Worm (Caenorhabditis elegans) whole organism, L4 larva: ENCODE results near the gene F59A1.6.

Source experiments
- D1046.2 ChIP-seq: fragments of 200-800 bp; sonication (Bioruptor generic); IDR thresholded peaks from 2 replicates; pipeline ENCODE4 v1.3.6; 2022; ENCODE audit warnings: missing genetic modification characterization, missing compliant biosample characterization
- F37D6.2 ChIP-seq: sonication (generic microtip); optimal IDR thresholded peaks from 2 replicates; lab custom pipeline; 2016; ENCODE audit warnings: mild to moderate bottlenecking, missing genetic modification characterization, missing compliant biosample characterization
- F49E8.2 ChIP-seq: sonication (generic microtip); optimal IDR thresholded peaks from 2 replicates; lab custom pipeline; 2016; ENCODE audit warnings: missing compliant biosample characterization, mild to moderate bottlenecking, missing genetic modification characterization, borderline replicate concordance
- R02D3.7 ChIP-seq: fragments of 150-350 bp; sonication (generic microtip); optimal IDR thresholded peaks from 3 replicates; lab custom pipeline; 2014; ENCODE audit warnings: missing biosample characterization, missing genetic modification characterization
- T20F7.1 ChIP-seq: fragments of 200-800 bp; sonication (Bioruptor generic); optimal IDR thresholded peaks from 2 replicates; lab custom pipeline; 2018; ENCODE audit warnings: mild to moderate bottlenecking, missing genetic modification characterization, missing compliant biosample characterization
- Y105C5A.15 ChIP-seq: fragments of 200-800 bp; sonication (Bioruptor generic); IDR thresholded peaks from 2 replicates; pipeline ENCODE4 v1.3.6; 2022; ENCODE audit warnings: missing genetic modification characterization, missing compliant biosample characterization
- Y48G9A.11 ChIP-seq: fragments of 200-800 bp; sonication (Bioruptor generic); IDR thresholded peaks from 2 replicates; pipeline ENCODE4 v1.3.6; 2022; ENCODE audit warnings: missing genetic modification reagents, missing genetic modification characterization, missing compliant biosample characterization
- Y5F2A.4 ChIP-seq: fragments of 200-800 bp; sonication (Bioruptor generic); optimal IDR thresholded peaks from 2 replicates; lab custom pipeline; 2018; ENCODE audit warnings: mild to moderate bottlenecking, missing genetic modification characterization, missing compliant biosample characterization
- ZK337.2 ChIP-seq: fragments of 200-800 bp; sonication (Bioruptor generic); IDR thresholded peaks from 2 replicates; pipeline ENCODE4 v1.3.6; 2022; ENCODE audit warnings: missing genetic modification reagents, missing genetic modification characterization, missing compliant biosample characterization
- ZK546.5 ChIP-seq, 2 experiments: sonication (generic microtip); optimal IDR thresholded peaks; 2 replicates each; lab custom pipeline; 2017; ENCODE audit warnings: missing biosample characterization in 2 of 2, missing genetic modification characterization in 2 of 2
- aha-1 ChIP-seq: fragments of 150-350 bp; peaks from one replicate; lab custom pipeline; 2014; ENCODE audit warnings: missing biosample characterization, missing genetic modification characterization
- attf-4 ChIP-seq: sonication (generic microtip); optimal IDR thresholded peaks from 3 replicates; lab custom pipeline; 2017; ENCODE audit warnings: missing biosample characterization, missing genetic modification characterization
- ceh-20 ChIP-seq: fragments of 200-800 bp; sonication (Bioruptor generic); IDR thresholded peaks from 2 replicates; pipeline ENCODE4 v1.3.6; 2022; ENCODE audit warnings: missing genetic modification reagents, missing genetic modification characterization, missing compliant biosample characterization
- ceh-32 ChIP-seq: sonication (generic microtip); optimal IDR thresholded peaks from 2 replicates; lab custom pipeline; 2016; ENCODE audit warnings: mild to moderate bottlenecking, missing genetic modification characterization, missing compliant biosample characterization; ENCODE audit not compliant: poor library complexity
- daf-16 ChIP-seq, 3 experiments: sonication (generic microtip); optimal IDR thresholded peaks; 2 replicates each; lab custom pipeline; 2016 to 2017; ENCODE audit warnings: missing genetic modification characterization in 3 of 3, missing genetic modification reagents in 3 of 3, mild to moderate bottlenecking in 2 of 3, missing compliant biosample characterization in 2 of 3, missing biosample characterization in 1 of 3, moderate library complexity in 1 of 3
- daf-8 ChIP-seq: fragments of 200-800 bp; sonication (Bioruptor generic); IDR thresholded peaks from 2 replicates; pipeline ENCODE4 v1.3.6; 2022; ENCODE audit warnings: missing genetic modification characterization, missing compliant biosample characterization
- dmd-6 ChIP-seq: fragments of 200-800 bp; sonication (Bioruptor generic); IDR thresholded peaks from 2 replicates; pipeline ENCODE4 v1.3.6; 2022; ENCODE audit warnings: missing genetic modification reagents, missing genetic modification characterization, missing compliant biosample characterization
- dmd-8 ChIP-seq: fragments of 200-800 bp; sonication (Bioruptor generic); IDR thresholded peaks from 2 replicates; pipeline ENCODE4 v1.3.6; 2022; ENCODE audit warnings: missing genetic modification characterization, missing compliant biosample characterization
- dve-1 ChIP-seq: sonication (generic microtip); optimal IDR thresholded peaks from 2 replicates; lab custom pipeline; 2017; ENCODE audit warnings: antibody characterized with exemption, mild to moderate bottlenecking, missing genetic modification characterization, missing compliant biosample characterization; ENCODE audit not compliant: insufficient read depth
- egl-27 ChIP-seq: sonication (generic microtip); optimal IDR thresholded peaks from 3 replicates; lab custom pipeline; 2017; ENCODE audit warnings: missing biosample characterization, missing genetic modification reagents, missing genetic modification characterization
- egl-43 ChIP-seq: fragments of 200-800 bp; sonication (Bioruptor generic); IDR thresholded peaks from 2 replicates; pipeline ENCODE4 v1.3.6; 2022; ENCODE audit warnings: missing genetic modification reagents, missing genetic modification characterization, missing compliant biosample characterization
- hlh-11 ChIP-seq: fragments of 200-800 bp; sonication (Bioruptor generic); optimal IDR thresholded peaks from 2 replicates; lab custom pipeline; 2018; ENCODE audit warnings: mild to moderate bottlenecking, missing genetic modification characterization, missing compliant biosample characterization
- hmg-1.1 ChIP-seq: fragments of 200-800 bp; sonication (Bioruptor generic); IDR thresholded peaks from 2 replicates; pipeline ENCODE4 v1.3.6; 2022; ENCODE audit warnings: missing genetic modification reagents, missing genetic modification characterization, missing compliant biosample characterization
- jun-1 ChIP-seq: fragments of 150-350 bp; optimal IDR thresholded peaks from 2 replicates; lab custom pipeline; 2014; ENCODE audit warnings: missing biosample characterization, missing genetic modification reagents, missing genetic modification characterization
- lin-1 ChIP-seq: fragments of 200-800 bp; sonication (Bioruptor generic); IDR thresholded peaks from 2 replicates; pipeline ENCODE4 v1.3.6; 2022; ENCODE audit warnings: missing genetic modification reagents, missing genetic modification characterization, missing compliant biosample characterization
- lin-13 ChIP-seq: fragments of 150-350 bp; optimal IDR thresholded peaks from 2 replicates; lab custom pipeline; 2014; ENCODE audit warnings: missing biosample characterization, missing genetic modification reagents, missing genetic modification characterization
- lin-38 ChIP-seq: fragments of 200-800 bp; sonication (Bioruptor generic); IDR thresholded peaks from 2 replicates; pipeline ENCODE4 v1.3.6; 2022; ENCODE audit warnings: missing genetic modification reagents, missing genetic modification characterization, missing compliant biosample characterization
- lin-39 ChIP-seq: fragments of 150-350 bp; optimal IDR thresholded peaks from 2 replicates; lab custom pipeline; 2014; ENCODE audit warnings: missing biosample characterization, missing genetic modification reagents, missing genetic modification characterization
- madf-9 ChIP-seq: fragments of 200-800 bp; sonication (Bioruptor generic); conservative IDR thresholded peaks from 2 replicates; pipeline ENCODE4 v1.3.6; 2022; ENCODE audit warnings: missing genetic modification reagents, missing genetic modification characterization, missing compliant biosample characterization
- mes-2 ChIP-seq: sonication (generic microtip); optimal IDR thresholded peaks from 2 replicates; lab custom pipeline; 2016; ENCODE audit warnings: missing genotype, mild to moderate bottlenecking, missing genetic modification characterization, missing compliant biosample characterization; ENCODE audit not compliant: poor library complexity, severe bottlenecking
- mxl-2 ChIP-seq: fragments of 200-800 bp; sonication (Bioruptor generic); conservative IDR thresholded peaks from 2 replicates; pipeline ENCODE4 v1.3.6; 2022; ENCODE audit warnings: missing genetic modification reagents, missing genetic modification characterization, missing compliant biosample characterization
- mxl-3 ChIP-seq: fragments of 200-800 bp; sonication (Bioruptor generic); optimal IDR thresholded peaks from 2 replicates; lab custom pipeline; 2018; ENCODE audit warnings: mild to moderate bottlenecking, missing genetic modification characterization, missing compliant biosample characterization
- nhr-10 ChIP-seq: fragments of 150-350 bp; optimal IDR thresholded peaks from 2 replicates; lab custom pipeline; 2014; ENCODE audit warnings: missing biosample characterization, missing genetic modification characterization
- nhr-237 ChIP-seq: sonication (generic microtip); optimal IDR thresholded peaks from 2 replicates; lab custom pipeline; 2017; ENCODE audit warnings: missing biosample characterization, missing genetic modification characterization
- nhr-28 ChIP-seq: fragments of 150-350 bp; optimal IDR thresholded peaks from 2 replicates; lab custom pipeline; 2014; ENCODE audit warnings: missing biosample characterization, missing genetic modification characterization
- nhr-41 ChIP-seq: fragments of 200-800 bp; sonication (Bioruptor generic); IDR thresholded peaks from 2 replicates; pipeline ENCODE4 v1.3.6; 2022; ENCODE audit warnings: missing genetic modification reagents, missing genetic modification characterization, missing compliant biosample characterization
- nhr-42 ChIP-seq: fragments of 200-800 bp; sonication (Bioruptor generic); IDR thresholded peaks from 2 replicates; pipeline ENCODE4 v1.3.6; 2022; ENCODE audit warnings: missing genetic modification characterization, missing compliant biosample characterization
- nhr-48 ChIP-seq: sonication (generic microtip); optimal IDR thresholded peaks from 2 replicates; lab custom pipeline; 2016; ENCODE audit warnings: mild to moderate bottlenecking, missing genetic modification characterization, missing compliant biosample characterization
- nhr-6 ChIP-seq: fragments of 150-350 bp; optimal IDR thresholded peaks from 2 replicates; lab custom pipeline; 2014; ENCODE audit warnings: missing biosample characterization, missing genetic modification characterization
- nhr-76 ChIP-seq: fragments of 150-350 bp; optimal IDR thresholded peaks from 2 replicates; lab custom pipeline; 2014; ENCODE audit warnings: missing biosample characterization, missing genetic modification characterization
- nhr-77 ChIP-seq: fragments of 150-350 bp; optimal IDR thresholded peaks from 2 replicates; lab custom pipeline; 2014; ENCODE audit warnings: missing biosample characterization, missing genetic modification characterization
- php-3 ChIP-seq: fragments of 200-800 bp; sonication (Bioruptor generic); IDR thresholded peaks from 2 replicates; pipeline ENCODE4 v1.3.6; 2022; ENCODE audit warnings: missing genetic modification reagents, missing genetic modification characterization, missing compliant biosample characterization
- pqm-1 ChIP-seq: sonication (generic microtip); optimal IDR thresholded peaks from 2 replicates; lab custom pipeline; 2017; ENCODE audit warnings: missing biosample characterization, missing genetic modification characterization
- set-16 ChIP-seq: fragments of 200-800 bp; sonication (Bioruptor generic); IDR thresholded peaks from 2 replicates; pipeline ENCODE4 v1.3.6; 2022; ENCODE audit warnings: missing genetic modification reagents, missing genetic modification characterization, missing compliant biosample characterization
- tag-97 ChIP-seq: fragments of 200-800 bp; sonication (Bioruptor generic); IDR thresholded peaks from 2 replicates; pipeline ENCODE4 v1.3.6; 2022; ENCODE audit warnings: missing genetic modification characterization, missing compliant biosample characterization
- tra-1 ChIP-seq: fragments of 200-800 bp; sonication (Bioruptor generic); IDR thresholded peaks from 2 replicates; pipeline ENCODE4 v1.3.6; 2022; ENCODE audit warnings: missing genetic modification reagents, missing genetic modification characterization, missing compliant biosample characterization
- zag-1 ChIP-seq: fragments of 150-350 bp; optimal IDR thresholded peaks from 2 replicates; lab custom pipeline; 2014; ENCODE audit warnings: missing biosample characterization, missing genetic modification characterization
- zip-2 ChIP-seq: fragments of 150-350 bp; optimal IDR thresholded peaks from 2 replicates; lab custom pipeline; 2014; ENCODE audit warnings: missing biosample characterization, missing genetic modification characterization
- ztf-11 ChIP-seq: fragments of 150-350 bp; optimal IDR thresholded peaks from 2 replicates; lab custom pipeline; 2014; ENCODE audit warnings: missing biosample characterization, missing genetic modification characterization
- ztf-7 ChIP-seq: fragments of 150-350 bp; optimal IDR thresholded peaks from 2 replicates; lab custom pipeline; 2014; ENCODE audit warnings: missing biosample characterization, missing genetic modification characterization

Gene F59A1.6

ce11 chrV:17659228-17659627 lies 25.7 kb upstream of the F59A1.6 start, which contains the start of gene fbxa-108 (continued):
- TF ChIP-seq lin-1 (GFP tag; lab: Robert Waterston, UW), result peak; percentile 75
- TF ChIP-seq ztf-11 (tag; lab: Kevin White, UChicago), result no peak
- peak; percentile 43 for TF ChIP-seq mes-2 (tag; lab: Kevin White, UChicago)
- no peak for TF ChIP-seq D1046.2 (GFP tag; lab: Robert Waterston, UW)
- TF ChIP-seq daf-8, result no peak
- TF ChIP-seq ZK546.5 (tag; optimal IDR thresholded peaks at IDR 0.05; lab: Kevin White, UChicago), result no peak
- no peak for TF ChIP-seq zip-2
- TF ChIP-seq R02D3.7 (tag; lab: Kevin White, UChicago), result no peak
- no peak for TF ChIP-seq lin-39 (tag; lab: Kevin White, UChicago)
- no peak for TF ChIP-seq dmd-8 (GFP tag; lab: Robert Waterston, UW)
- TF ChIP-seq egl-43 (GFP tag; lab: Robert Waterston, UW), result no peak
- TF ChIP-seq aha-1 (tag; lab: Kevin White, UChicago), result peak; percentile 94
- peak; percentile 93 for TF ChIP-seq dve-1
- TF ChIP-seq nhr-28 (tag; lab: Kevin White, UChicago), result peak; percentile 94
- TF ChIP-seq F37D6.2 (tag; lab: Kevin White, UChicago), result no peak
- peak; percentile 91 for TF ChIP-seq nhr-48 (tag; lab: Kevin White, UChicago)
- TF ChIP-seq F49E8.2, result no peak
- TF ChIP-seq tag-97 (GFP tag; lab: Robert Waterston, UW), result no peak
- TF ChIP-seq nhr-10 (tag; lab: Kevin White, UChicago), result peak; percentile 48
- peak; percentile 90 for TF ChIP-seq nhr-77 (tag; lab: Kevin White, UChicago)
- peak; percentile 97 for TF ChIP-seq pqm-1
- peak; percentile 66 for TF ChIP-seq nhr-6 (tag; lab: Kevin White, UChicago)
- TF ChIP-seq nhr-41 (GFP tag; lab: Robert Waterston, UW), result no peak
- no peak for TF ChIP-seq T20F7.1
- TF ChIP-seq mxl-3, result peak; percentile 21
- TF ChIP-seq dmd-6 (GFP tag; lab: Robert Waterston, UW), result peak; percentile 97
- no peak for TF ChIP-seq nhr-76 (tag; lab: Kevin White, UChicago)
- peak; percentile 16 for TF ChIP-seq lin-13 (GFP tag; lab: Kevin White, UChicago)
- TF ChIP-seq jun-1, result peak; percentile 47
- no peak for TF ChIP-seq egl-27
- TF ChIP-seq ceh-20 (GFP tag; lab: Robert Waterston, UW), result no peak
- no peak for TF ChIP-seq lin-38 (GFP tag; lab: Robert Waterston, UW)
- TF ChIP-seq Y5F2A.4 (GFP tag; lab: Kevin White, UChicago), result no peak
- no peak for TF ChIP-seq zag-1
- TF ChIP-seq madf-9, result no peak
- TF ChIP-seq tra-1 (GFP tag; lab: Robert Waterston, UW), result peak; percentile 64; the same call in 1 of the 2 replicates
- TF ChIP-seq attf-4 (tag; lab: Kevin White, UChicago), result no peak
- TF ChIP-seq hlh-11 (tag; lab: Kevin White, UChicago), result peak; percentile 89
- TF ChIP-seq nhr-237 (tag; lab: Kevin White, UChicago), result no peak
- TF ChIP-seq Y105C5A.15 (GFP tag; lab: Robert Waterston, UW), result no peak

- peak; percentile 19 for TF ChIP-seq aha-1 (tag; lab: Kevin White, UChicago)
- TF ChIP-seq Y5F2A.4 (GFP tag; lab: Kevin White, UChicago), result no peak
- TF ChIP-seq set-16 (GFP tag; lab: Robert Waterston, UW), result peak; percentile 66
These were observed 24.9 kb upstream of the F59A1.6 start, which contains the start of gene dgat-2 for ce11 chrV:17660003-17660402. Gene dgat-2, plus strand, starts transcription at chrV:17660303.

DNA sequence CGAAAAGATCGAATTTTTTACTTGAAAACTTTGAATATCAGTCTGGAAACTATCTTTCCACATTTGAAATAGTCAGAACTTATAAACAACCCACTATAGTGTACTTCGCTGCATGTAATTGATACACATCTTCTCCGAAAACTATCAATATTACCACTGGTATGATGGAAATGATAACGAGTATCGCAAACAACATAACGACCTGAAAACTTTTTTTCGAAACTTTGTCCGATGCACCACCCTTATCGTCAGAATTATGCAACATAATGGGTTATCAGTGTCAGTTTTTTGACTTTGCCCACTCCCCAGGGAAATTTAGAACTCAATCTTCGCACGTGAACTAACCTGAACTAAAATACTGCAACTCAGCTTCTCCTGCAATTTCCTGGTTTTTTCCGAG lies 22.7 kb upstream of the F59A1.6 start:
- TF ChIP-seq daf-16 (GFP tag; optimal IDR thresholded peaks at IDR 0.05; lab: Kevin White, UChicago) (no peak), daf-16 (tag; optimal IDR thresholded peaks at IDR 0.05; lab: Kevin White, UChicago) (peak; percentile 92), Y48G9A.11 (no peak), php-3 (GFP tag; lab: Robert Waterston, UW) (peak; percentile 65; the same call in 1 of the 2 replicates), nhr-28 (tag; lab: Kevin White, UChicago) (peak; percentile 58), aha-1 (tag; lab: Kevin White, UChicago) (peak; percentile 40), mxl-2 (GFP tag; lab: Robert Waterston, UW) (no peak), ceh-32 (tag; lab: Kevin White, UChicago) (no peak), tra-1 (GFP tag; lab: Robert Waterston, UW) (0 out of 2 replicates have a peak, but pooled peaks have one; percentile 34), nhr-42 (GFP tag; lab: Robert Waterston, UW) (no peak), hmg-1.1 (no peak), mxl-3 (no peak), pqm-1 (peak; percentile 82), ztf-7 (tag; lab: Kevin White, UChicago) (no peak), ZK337.2 (GFP tag; lab: Robert Waterston, UW) (no peak), dmd-8 (GFP tag; lab: Robert Waterston, UW) (no peak)
